Fruit fly (Drosophila melanogaster) whole organism, prepupa: ENCODE measurements around the gene mei-9.

ENCODE experiments used
- Blimp-1 ChIP-seq: fragments of 200-800 bp; sonication (Bioruptor generic); optimal IDR thresholded peaks from 3 replicates; lab custom pipeline; 2017; ENCODE audit warnings: missing biosample characterization, missing genetic modification characterization, mild to moderate bottlenecking, moderate library complexity, missing genetic modification reagents
- CG11902 ChIP-seq: fragments of 200-800 bp; sonication (Bioruptor generic); optimal IDR thresholded peaks from 3 replicates; lab custom pipeline; 2016; ENCODE audit warnings: missing biosample characterization, missing genetic modification characterization
- CG15336 ChIP-seq: fragments of 200-800 bp; sonication (Bioruptor generic); IDR thresholded peaks from 2 replicates; pipeline ENCODE4 v1.3.6; 2022; ENCODE audit warnings: missing biosample characterization, missing genetic modification characterization
- CG32006 ChIP-seq: fragments of 200-800 bp; sonication (Bioruptor generic); optimal IDR thresholded peaks from 3 replicates; lab custom pipeline; 2017; ENCODE audit warnings: missing biosample characterization, mild to moderate bottlenecking, missing genetic modification characterization
- CG34406 ChIP-seq: fragments of 200-800 bp; sonication (Bioruptor generic); optimal IDR thresholded peaks from 3 replicates; lab custom pipeline; 2016; ENCODE audit warnings: missing biosample characterization, missing genetic modification characterization
- CG8319 ChIP-seq: fragments of 200-800 bp; sonication (Bioruptor generic); optimal IDR thresholded peaks from 3 replicates; lab custom pipeline; 2016; ENCODE audit warnings: missing biosample characterization, missing genetic modification characterization
- CG9139 ChIP-seq: fragments of 200-800 bp; sonication (Bioruptor generic); optimal IDR thresholded peaks from 3 replicates; lab custom pipeline; 2017; ENCODE audit warnings: missing biosample characterization, mild to moderate bottlenecking, missing genetic modification characterization
- Eip78C ChIP-seq: fragments of 200-800 bp; sonication (Bioruptor generic); peaks from one replicate; lab custom pipeline; 2016; ENCODE audit warnings: missing biosample characterization, missing genetic modification characterization
- Eip93F ChIP-seq: fragments of 200-800 bp; sonication (Bioruptor generic); optimal IDR thresholded peaks from 2 replicates; lab custom pipeline; 2016; ENCODE audit warnings: missing biosample characterization, mild to moderate bottlenecking, missing genetic modification characterization
- Gug ChIP-seq: fragments of 200-800 bp; sonication (Bioruptor generic); IDR thresholded peaks from 2 replicates; pipeline ENCODE4 v1.3.6; 2022; ENCODE audit warnings: missing biosample characterization, missing genetic modification characterization
- Sox15 ChIP-seq: fragments of 200-800 bp; sonication (Bioruptor generic); optimal IDR thresholded peaks from 3 replicates; lab custom pipeline; 2016; ENCODE audit warnings: missing biosample characterization, missing genetic modification characterization
- ss ChIP-seq, 2 experiments: fragments of 200-800 bp; sonication (Bioruptor generic); optimal IDR thresholded peaks; 2 replicates in 1 of 2; 3 replicates in 1 of 2; lab custom pipeline; 2017 to 2018; ENCODE audit warnings: mild to moderate bottlenecking in 2 of 2, missing biosample characterization in 2 of 2, missing genetic modification characterization in 2 of 2, moderate library complexity in 1 of 2
- topi ChIP-seq: fragments of 200-800 bp; sonication (Bioruptor generic); optimal IDR thresholded peaks from 3 replicates; lab custom pipeline; 2016; ENCODE audit warnings: missing biosample characterization, missing genetic modification characterization

- TF ChIP-seq CG8319 (GFP tag; lab: Kevin White, UChicago) = no peak
- TF ChIP-seq Gug = no peak
- no peak for TF ChIP-seq Eip78C (GFP tag; lab: Kevin White, UChicago)
- TF ChIP-seq CG34406 (GFP tag; lab: Kevin White, UChicago) = no peak
- no peak for TF ChIP-seq Eip93F (GFP tag; lab: Kevin White, UChicago)
- TF ChIP-seq CG11902 (GFP tag; lab: Kevin White, UChicago) = no peak
- TF ChIP-seq Sox15 (GFP tag; lab: Kevin White, UChicago) = no peak
- TF ChIP-seq topi (GFP tag; lab: Kevin White, UChicago) = no peak
- TF ChIP-seq CG32006 (GFP tag; lab: Kevin White, UChicago) = no peak
- no peak for TF ChIP-seq CG9139 (GFP tag; lab: Kevin White, UChicago)
- no peak for TF ChIP-seq CG15336
- no peak for TF ChIP-seq ss (GFP tag; optimal IDR thresholded peaks at IDR 0.05; lab: Kevin White, UChicago)
- no peak for TF ChIP-seq Blimp-1
Measured at dm6 chrX:4329357-4329756, 10.8 kb upstream of the mei-9 start, which contains the start of gene CG12693.
